Fruit fly (Drosophila melanogaster) whole organism, wandering third instar larva: ENCODE measurements around the gene RapGAP1.

Experiments
- Rel ChIP-seq, 2 experiments: fragments of 200-800 bp; sonication (Bioruptor generic) in 1 of 2; optimal IDR thresholded peaks; 2 replicates in 1 of 2; 3 replicates in 1 of 2; lab custom pipeline; 2016 to 2019; ENCODE audit warnings: mild to moderate bottlenecking in 2 of 2, missing biosample characterization in 2 of 2, missing genetic modification characterization in 2 of 2, moderate library complexity in 1 of 2
- Vsx2 ChIP-seq: fragments of 200-300, 225-300 bp; sonication (Bioruptor generic); optimal IDR thresholded peaks from 2 replicates; lab custom pipeline; 2018; ENCODE audit warnings: missing biosample characterization, missing genetic modification characterization; ENCODE audit not compliant: partially characterized antibody
- br ChIP-seq: fragments of 200-800 bp; sonication (Bioruptor generic); optimal IDR thresholded peaks from 2 replicates; lab custom pipeline; 2016; ENCODE audit warnings: missing biosample characterization, missing genetic modification characterization
- dsf ChIP-seq: sonication (Bioruptor generic); optimal IDR thresholded peaks from 2 replicates; lab custom pipeline; 2016; ENCODE audit warnings: missing biosample characterization, missing genetic modification characterization, borderline replicate concordance
- fru ChIP-seq: fragments of 200-800 bp; sonication (Bioruptor generic); optimal IDR thresholded peaks from 3 replicates; lab custom pipeline; 2016; ENCODE audit warnings: missing biosample characterization, mild to moderate bottlenecking, missing genetic modification characterization
- pan ChIP-seq: fragments of >200 bp; optimal IDR thresholded peaks from 2 replicates; lab custom pipeline; 2017
- psq ChIP-seq: fragments of 200-800 bp; sonication (Bioruptor generic); optimal IDR thresholded peaks from 3 replicates; lab custom pipeline; 2017; ENCODE audit warnings: missing biosample characterization, mild to moderate bottlenecking, missing genetic modification characterization, moderate library complexity
- sv ChIP-seq: fragments of 200-800 bp; sonication (Bioruptor generic); optimal IDR thresholded peaks from 3 replicates; lab custom pipeline; 2016; ENCODE audit warnings: missing biosample characterization, missing genetic modification characterization
- usp ChIP-seq: fragments of >200 bp; optimal IDR thresholded peaks from 2 replicates; lab custom pipeline; 2017; ENCODE audit warnings: missing biosample characterization, missing genetic modification characterization

dm6 chr2L:7534024-7534423 lies 44.8 kb downstream of the RapGAP1 start:
- TF ChIP-seq pan (lab: Kevin White, UChicago): no peak
- TF ChIP-seq psq: no peak
- no peak for TF ChIP-seq usp
- no peak for TF ChIP-seq fru (GFP tag; lab: Kevin White, UChicago)
- no peak for TF ChIP-seq sv (GFP tag; lab: Kevin White, UChicago)
- TF ChIP-seq Rel (GFP tag; optimal IDR thresholded peaks at IDR 0.05; lab: Kevin White, UChicago): no peak
- no peak for TF ChIP-seq Rel (tag; optimal IDR thresholded peaks at IDR 0.05; lab: Kevin White, UChicago)
- TF ChIP-seq dsf: no peak
- no peak for TF ChIP-seq Vsx2 (GFP tag; lab: Kevin White, UChicago)
- TF ChIP-seq br (GFP tag; lab: Kevin White, UChicago): no peak
